Fruit fly (Drosophila melanogaster) whole organism, embryonic: Measurements from ENCODE around the gene Srg3.

Source experiments
- CG10321 ChIP-seq: fragments of 200-800 bp; sonication (Bioruptor generic); IDR thresholded peaks from 2 replicates; pipeline ENCODE4 v1.3.6; 2022; ENCODE audit warnings: missing biosample characterization, missing genetic modification characterization
- CG12236 ChIP-seq: fragments of 200-800 bp; sonication (Bioruptor generic); optimal IDR thresholded peaks from 2 replicates; lab custom pipeline; 2016; ENCODE audit warnings: missing biosample characterization, missing genetic modification characterization
- CG12391 ChIP-seq: fragments of 200-800 bp; sonication (Bioruptor generic); optimal IDR thresholded peaks from 3 replicates; lab custom pipeline; 2018; ENCODE audit warnings: missing biosample characterization, mild to moderate bottlenecking, missing genetic modification characterization, moderate library complexity
- CG13123 ChIP-seq: fragments of 200-800 bp; sonication (Bioruptor generic); optimal IDR thresholded peaks from 2 replicates; lab custom pipeline; 2016; ENCODE audit warnings: missing biosample characterization, missing genetic modification characterization
- CG14860 ChIP-seq: fragments of 200-800 bp; sonication (Bioruptor generic); IDR thresholded peaks from 3 replicates; pipeline ENCODE4 v1.3.6; 2022; ENCODE audit warnings: missing biosample characterization, missing genetic modification characterization; ENCODE audit not compliant: partially characterized antibody
- CG15073 ChIP-seq: fragments of 200-800 bp; sonication (Bioruptor generic); optimal IDR thresholded peaks from 2 replicates; lab custom pipeline; 2016; ENCODE audit warnings: missing biosample characterization, missing genetic modification characterization
- CG1529 ChIP-seq: fragments of 200-800 bp; sonication (Bioruptor generic); optimal IDR thresholded peaks from 3 replicates; lab custom pipeline; 2018; ENCODE audit warnings: missing biosample characterization, missing genetic modification characterization
- CG1603 ChIP-seq: fragments of 200-800 bp; sonication (Bioruptor generic); optimal IDR thresholded peaks from 2 replicates; lab custom pipeline; 2019; ENCODE audit warnings: missing biosample characterization, mild to moderate bottlenecking, missing genetic modification characterization, moderate library complexity
- CG17359 ChIP-seq: fragments of 200-800 bp; sonication (Bioruptor generic); optimal IDR thresholded peaks from 3 replicates; lab custom pipeline; 2018; ENCODE audit warnings: missing biosample characterization, mild to moderate bottlenecking, missing genetic modification characterization, moderate library complexity
- CG17912 ChIP-seq: fragments of 200-800 bp; sonication (Bioruptor generic); optimal IDR thresholded peaks from 2 replicates; lab custom pipeline; 2018; ENCODE audit warnings: missing biosample characterization, mild to moderate bottlenecking, missing genetic modification characterization
- CG3065 ChIP-seq: fragments of 200-800 bp; sonication (Bioruptor generic); optimal IDR thresholded peaks from 2 replicates; lab custom pipeline; 2016; ENCODE audit warnings: missing biosample characterization, missing genetic modification characterization
- CG31224 ChIP-seq: fragments of 200-800 bp; sonication (Bioruptor generic); IDR thresholded peaks from 2 replicates; pipeline ENCODE4 v1.3.6; 2022; ENCODE audit warnings: missing biosample characterization, missing genetic modification characterization
- CG32772 ChIP-seq: fragments of 200-800 bp; sonication (Bioruptor generic); IDR thresholded peaks from 2 replicates; pipeline ENCODE4 v1.3.6; 2022; ENCODE audit warnings: missing biosample characterization, missing genetic modification characterization
- CG33557 ChIP-seq: fragments of 200-800 bp; sonication (Bioruptor generic); optimal IDR thresholded peaks from 2 replicates; lab custom pipeline; 2019; ENCODE audit warnings: missing biosample characterization, mild to moderate bottlenecking, missing genetic modification characterization, moderate library complexity
- CG34422 ChIP-seq: fragments of 200-800 bp; sonication (Bioruptor generic); IDR thresholded peaks from 3 replicates; pipeline ENCODE4 v1.3.6; 2022; ENCODE audit warnings: missing biosample characterization, missing genetic modification characterization
- CG3995 ChIP-seq: fragments of 200-800 bp; sonication (Bioruptor generic); optimal IDR thresholded peaks from 3 replicates; lab custom pipeline; 2016; ENCODE audit warnings: missing biosample characterization, missing genetic modification characterization
- CG4424 ChIP-seq: fragments of 200-800 bp; sonication (Bioruptor generic); optimal IDR thresholded peaks from 3 replicates; lab custom pipeline; 2016; ENCODE audit warnings: missing biosample characterization, missing genetic modification characterization
- CG4707 ChIP-seq: fragments of 200-800 bp; sonication (Bioruptor generic); optimal IDR thresholded peaks from 2 replicates; lab custom pipeline; 2018; ENCODE audit warnings: missing biosample characterization, mild to moderate bottlenecking, missing genetic modification characterization, moderate library complexity
- CG6654 ChIP-seq: fragments of 200-800 bp; sonication (Bioruptor generic); optimal IDR thresholded peaks from 2 replicates; lab custom pipeline; 2017; ENCODE audit warnings: missing biosample characterization, mild to moderate bottlenecking, missing genetic modification characterization
- CG7745 ChIP-seq: fragments of 200-800 bp; sonication (Bioruptor generic); optimal IDR thresholded peaks from 2 replicates; lab custom pipeline; 2018; ENCODE audit warnings: missing biosample characterization, mild to moderate bottlenecking, missing genetic modification characterization, moderate library complexity
- CG8359 ChIP-seq: fragments of 200-800 bp; sonication (Bioruptor generic); optimal IDR thresholded peaks from 2 replicates; lab custom pipeline; 2017; ENCODE audit warnings: missing biosample characterization, mild to moderate bottlenecking, missing genetic modification characterization, borderline replicate concordance
- CG8765 ChIP-seq: fragments of 200-800 bp; sonication (Bioruptor generic); IDR thresholded peaks from 2 replicates; pipeline ENCODE4 v1.3.6; 2022; ENCODE audit warnings: missing biosample characterization, missing genetic modification characterization
- CG9932 ChIP-seq: fragments of 200-800 bp; sonication (Bioruptor generic); IDR thresholded peaks from 2 replicates; pipeline ENCODE4 v1.3.6; 2022; ENCODE audit warnings: missing biosample characterization, missing genetic modification characterization
- Dad ChIP-seq: fragments of 200-800 bp; sonication (Bioruptor generic); optimal IDR thresholded peaks from 3 replicates; lab custom pipeline; 2016; ENCODE audit warnings: missing biosample characterization, missing genetic modification characterization
- Dll ChIP-seq: fragments of 200-800 bp; sonication (Bioruptor generic); IDR thresholded peaks from 4 replicates; pipeline ENCODE4 v1.3.6; 2022; ENCODE audit warnings: missing biosample characterization, missing genetic modification characterization; ENCODE audit not compliant: partially characterized antibody
- Hand ChIP-seq: fragments of 200-800 bp; sonication (Bioruptor generic); optimal IDR thresholded peaks from 2 replicates; lab custom pipeline; 2017; ENCODE audit warnings: mild to moderate bottlenecking, missing biosample characterization, missing genetic modification reagents, missing genetic modification characterization
- Hey ChIP-seq: fragments of 200-800 bp; sonication (Bioruptor generic); optimal IDR thresholded peaks from 3 replicates; lab custom pipeline; 2018; ENCODE audit warnings: missing biosample characterization, mild to moderate bottlenecking, missing genetic modification characterization
- HmgZ ChIP-seq: fragments of 200-800 bp; sonication (Bioruptor generic); optimal IDR thresholded peaks from 2 replicates; lab custom pipeline; 2018; ENCODE audit warnings: missing biosample characterization, mild to moderate bottlenecking, missing genetic modification characterization
- Meics ChIP-seq: fragments of 200-800 bp; sonication (Bioruptor generic); optimal IDR thresholded peaks from 2 replicates; lab custom pipeline; 2017; ENCODE audit warnings: missing biosample characterization, mild to moderate bottlenecking, missing genetic modification characterization
- Ptx1 ChIP-seq: fragments of 200-800 bp; sonication (Bioruptor generic); IDR thresholded peaks from 2 replicates; pipeline ENCODE4 v1.3.6; 2022; ENCODE audit warnings: missing biosample characterization, missing genetic modification characterization
- Vsx1 ChIP-seq: fragments of 200-800 bp; sonication (Bioruptor generic); optimal IDR thresholded peaks from 2 replicates; lab custom pipeline; 2017; ENCODE audit warnings: missing biosample characterization, mild to moderate bottlenecking, missing genetic modification characterization, missing genetic modification reagents
- aop ChIP-seq: fragments of 200-800 bp; sonication (Bioruptor generic); IDR thresholded peaks from 2 replicates; pipeline ENCODE4 v1.3.6; 2022; ENCODE audit warnings: missing biosample characterization, missing genetic modification characterization
- ase ChIP-seq: fragments of 200-800 bp; sonication (Bioruptor generic); IDR thresholded peaks from 3 replicates; pipeline ENCODE4 v1.3.6; 2022; ENCODE audit warnings: missing biosample characterization, missing genetic modification characterization
- ato ChIP-seq: fragments of 200-800 bp; sonication (Bioruptor generic); IDR thresholded peaks from 2 replicates; pipeline ENCODE4 v1.3.6; 2022; ENCODE audit warnings: missing biosample characterization, missing genetic modification characterization; ENCODE audit not compliant: partially characterized antibody
- chinmo ChIP-seq: fragments of 200-800 bp; sonication (Bioruptor generic); IDR thresholded peaks from 4 replicates; pipeline ENCODE4 v1.3.6; 2022; ENCODE audit warnings: missing biosample characterization, missing genetic modification characterization; ENCODE audit not compliant: partially characterized antibody
- chn ChIP-seq: fragments of 200-800 bp; sonication (Bioruptor generic); optimal IDR thresholded peaks from 2 replicates; lab custom pipeline; 2016; ENCODE audit warnings: missing biosample characterization, missing genetic modification characterization
- dmrt11E ChIP-seq: fragments of 200-800 bp; sonication (Bioruptor generic); optimal IDR thresholded peaks from 3 replicates; lab custom pipeline; 2018; ENCODE audit warnings: missing biosample characterization, mild to moderate bottlenecking, missing genetic modification characterization, moderate library complexity
- eve ChIP-seq, 2 experiments: fragments of >200 bp; optimal IDR thresholded peaks; 2 replicates each; lab custom pipeline; 2017; ENCODE audit warnings: missing biosample characterization in 2 of 2, missing genetic modification characterization in 2 of 2
- fru ChIP-seq: fragments of >200 bp; optimal IDR thresholded peaks from 2 replicates; lab custom pipeline; 2017
- fu2 ChIP-seq: fragments of 200-800 bp; sonication (Bioruptor generic); optimal IDR thresholded peaks from 2 replicates; lab custom pipeline; 2016; ENCODE audit warnings: missing biosample characterization, missing genetic modification characterization
- gcm ChIP-seq: fragments of 200-800 bp; sonication (Bioruptor generic); optimal IDR thresholded peaks from 2 replicates; lab custom pipeline; 2019; ENCODE audit warnings: missing biosample characterization, mild to moderate bottlenecking, missing genetic modification characterization, moderate library complexity
- gsb-n ChIP-seq: fragments of 200-800 bp; sonication (Bioruptor generic); optimal IDR thresholded peaks from 3 replicates; lab custom pipeline; 2018; ENCODE audit warnings: missing biosample characterization, mild to moderate bottlenecking, missing genetic modification characterization
- lbe ChIP-seq: fragments of 200-800 bp; sonication (Bioruptor generic); optimal IDR thresholded peaks from 2 replicates; lab custom pipeline; 2016; ENCODE audit warnings: missing biosample characterization, mild to moderate bottlenecking, missing genetic modification characterization
- mld ChIP-seq: fragments of 200-800 bp; sonication (Bioruptor generic); IDR thresholded peaks from 3 replicates; pipeline ENCODE4 v1.3.6; 2022; ENCODE audit warnings: missing biosample characterization, missing genetic modification characterization; ENCODE audit not compliant: partially characterized antibody
- nau ChIP-seq: fragments of 200-800 bp; sonication (Bioruptor generic); optimal IDR thresholded peaks from 3 replicates; lab custom pipeline; 2017; ENCODE audit warnings: missing biosample characterization, mild to moderate bottlenecking, missing genetic modification characterization, missing genetic modification reagents
- pnt ChIP-seq: fragments of 200-800 bp; sonication (Bioruptor generic); optimal IDR thresholded peaks from 3 replicates; lab custom pipeline; 2016; ENCODE audit warnings: missing biosample characterization, missing genetic modification characterization
- sqz ChIP-seq: fragments of 200-800 bp; sonication (Bioruptor generic); optimal IDR thresholded peaks from 3 replicates; lab custom pipeline; 2018; ENCODE audit warnings: missing biosample characterization, mild to moderate bottlenecking, missing genetic modification characterization
- tio ChIP-seq: fragments of 200-800 bp; sonication (Bioruptor generic); optimal IDR thresholded peaks from 2 replicates; lab custom pipeline; 2017; ENCODE audit warnings: missing biosample characterization, missing genetic modification characterization, inconsistent platforms
- ttk ChIP-seq: fragments of 200-800 bp; sonication (Bioruptor generic); IDR thresholded peaks from 2 replicates; pipeline ENCODE4 v2.1.2; 2022; ENCODE audit warnings: missing biosample characterization, missing genetic modification characterization

The Srg3 gene

dm6 chr3L:9462247-9462769 lies 19.3 kb downstream of the Srg3 start (continued):
- TF ChIP-seq HmgZ (tag; lab: Kevin White, UChicago) (peak; percentile 88), ttk (GFP tag; lab: Robert Waterston, UW) (peak; percentile 29; the same call in 1 of the 2 replicates), Ptx1 (GFP tag; lab: Robert Waterston, UW) (peak; percentile 69), chinmo (GFP tag; lab: Robert Waterston, UW) (no peak), CG3995 (GFP tag; lab: Kevin White, UChicago) (peak; percentile 48), Vsx1 (GFP tag; lab: Kevin White, UChicago) (peak; percentile 91), tio (GFP tag; lab: Kevin White, UChicago) (peak; percentile 72), CG15073 (GFP tag; lab: Kevin White, UChicago) (no peak), CG6654 (GFP tag; lab: Kevin White, UChicago) (peak; percentile 64), Meics (GFP tag; lab: Kevin White, UChicago) (peak; percentile 91), CG17912 (GFP tag; lab: Kevin White, UChicago) (no peak), fu2 (peak; percentile 18), CG8765 (GFP tag; lab: Robert Waterston, UW) (peak; percentile 11; the same call in 1 of the 2 replicates), fru (no peak), CG8359 (peak; percentile 68), CG14860 (no peak), Dad (GFP tag; lab: Kevin White, UChicago) (peak; percentile 77), lbe (GFP tag; lab: Kevin White, UChicago) (peak; percentile 82), CG12236 (GFP tag; lab: Kevin White, UChicago) (peak; percentile 60), chn (peak; percentile 69), CG32772 (GFP tag; lab: Robert Waterston, UW) (peak; percentile 40; the same call in 1 of the 2 replicates), dmrt11E (tag; lab: Kevin White, UChicago) (peak; percentile 94), CG31224 (GFP tag; lab: Robert Waterston, UW) (0 out of 2 replicates have a peak, but pooled peaks have one; percentile 35), nau (GFP tag; lab: Kevin White, UChicago) (peak; percentile 89), mld (0 out of 3 replicates have a peak, but pooled peaks have one; percentile 8), CG17359 (tag; lab: Kevin White, UChicago) (peak; percentile 93), aop (GFP tag; lab: Robert Waterston, UW) (no peak), CG33557 (GFP tag; lab: Kevin White, UChicago) (peak; percentile 92), ase (GFP tag; lab: Robert Waterston, UW) (no peak), pnt (GFP tag; lab: Kevin White, UChicago) (peak; percentile 64), CG7745 (tag; lab: Kevin White, UChicago) (no peak), CG3065 (GFP tag; lab: Kevin White, UChicago) (peak; percentile 67), gsb-n (tag; lab: Kevin White, UChicago) (peak; percentile 91), CG1529 (GFP tag; lab: Kevin White, UChicago) (peak; percentile 87), CG9932 (GFP tag; lab: Robert Waterston, UW) (peak; percentile 45), Hey (tag; lab: Kevin White, UChicago) (no peak), CG4424 (GFP tag; lab: Kevin White, UChicago) (peak; percentile 84), CG10321 (GFP tag; lab: Robert Waterston, UW) (peak; percentile 10; the same call in 1 of the 2 replicates), Dll (GFP tag; lab: Robert Waterston, UW) (peak; percentile 32; the same call in 1 of the 4 replicates), CG12391 (tag; lab: Kevin White, UChicago) (peak; percentile 96), eve (GFP tag; optimal IDR thresholded peaks at IDR 0.05; lab: Kevin White, UChicago) (no peak), CG1603 (tag; lab: Kevin White, UChicago) (peak; percentile 80), CG4707 (GFP tag; lab: Kevin White, UChicago) (peak; percentile 47), CG13123 (GFP tag; lab: Kevin White, UChicago) (peak; percentile 61), ato (GFP tag; lab: Robert Waterston, UW) (no peak), CG34422 (GFP tag; lab: Robert Waterston, UW) (no peak; the same call in 1 of the 3 replicates), Hand (GFP tag; lab: Kevin White, UChicago) (peak; percentile 85), sqz (GFP tag; lab: Kevin White, UChicago) (peak; percentile 84), gcm (GFP tag; lab: Kevin White, UChicago) (peak; percentile 95)
